Worm (Caenorhabditis elegans): Measurements from ENCODE around the gene C04G2.10.

The C04G2.10 gene

DNA sequence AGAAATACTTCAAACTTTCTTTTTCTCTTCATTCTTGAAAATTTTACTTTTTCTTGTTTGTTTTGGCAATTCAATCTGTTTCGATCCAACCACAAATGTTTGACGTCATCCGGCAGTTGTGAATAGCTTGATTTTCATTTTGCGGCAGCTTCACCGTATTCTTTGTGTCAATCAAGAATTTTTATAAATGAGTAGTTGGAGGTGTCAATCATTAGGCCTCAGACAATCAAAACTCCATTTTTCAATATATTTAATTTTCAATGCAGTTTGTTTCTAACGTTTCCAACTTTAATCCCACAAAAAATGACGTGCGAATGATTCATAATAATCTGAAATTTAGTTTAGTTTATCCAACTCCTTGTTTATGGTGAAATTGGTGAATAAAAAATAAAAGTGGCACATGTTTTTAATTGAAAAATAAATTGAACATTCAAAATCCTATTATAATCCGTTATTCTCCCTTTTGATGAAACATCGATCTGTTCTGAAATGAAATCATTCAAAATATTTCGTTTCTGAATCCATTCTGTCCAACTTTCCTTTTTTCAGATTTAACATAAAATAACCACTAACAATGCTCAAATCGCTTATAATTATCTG lies 42.3 kb downstream of the C04G2.10 start, which contains the start of gene ttr-53:
Gene ttr-53, plus strand, starts transcription at position 550 of the 600 bp plus-strand sequence.
- TF ChIP-seq unc-39 (tag; optimal IDR thresholded peaks at IDR 0.05) (no peak), nhr-2 (tag; optimal IDR thresholded peaks at IDR 0.05) (no peak), tbx-8 (GFP tag; optimal IDR thresholded peaks at IDR 0.05) (no peak), mls-2 (tag; optimal IDR thresholded peaks at IDR 0.05) (no peak), snpc-4 (tag; optimal IDR thresholded peaks at IDR 0.05) (no peak), elt-3 (tag; optimal IDR thresholded peaks at IDR 0.05) (no peak), zip-8 (tag; optimal IDR thresholded peaks at IDR 0.05) (no peak), elt-1 (tag; optimal IDR thresholded peaks at IDR 0.05; ENCODE audit: borderline replicate concordance, insufficient read depth) (no peak), mab-5 (tag; optimal IDR thresholded peaks at IDR 0.05) (no peak), ham-2 (GFP tag; optimal IDR thresholded peaks at IDR 0.05) (no peak), unc-62 (GFP tag; optimal IDR thresholded peaks at IDR 0.05) (no peak), sem-2 (GFP tag; optimal IDR thresholded peaks at IDR 0.05) (no peak)

DNA sequence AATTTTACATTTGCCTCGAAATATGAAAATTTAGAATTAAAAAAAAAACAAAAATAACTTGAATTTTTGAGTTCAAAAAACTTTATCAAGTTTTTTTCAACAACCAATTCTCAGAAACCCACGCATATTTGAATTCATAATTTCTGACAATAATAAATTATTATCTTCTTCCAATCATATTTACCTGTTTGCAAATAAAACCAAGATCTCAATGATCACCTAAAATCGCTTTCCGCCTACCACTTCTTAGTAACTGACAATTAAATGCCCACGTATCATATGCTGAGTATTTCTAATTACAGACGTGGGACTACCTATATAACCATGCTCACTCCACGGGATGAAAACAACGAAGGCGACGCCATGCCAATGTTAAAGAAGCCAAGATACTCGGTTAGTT lies 46.5 kb downstream of the C04G2.10 start, which contains the start of gene pps-1:
Gene pps-1, plus strand, starts transcription at position 301 of the 400 bp plus-strand sequence.
- TF ChIP-seq drap-1 (GFP tag; optimal IDR thresholded peaks at IDR 0.05) = no peak
- no peak for TF ChIP-seq tbx-8 (GFP tag; optimal IDR thresholded peaks at IDR 0.05)
- no peak for TF ChIP-seq sptf-1 (tag; optimal IDR thresholded peaks at IDR 0.05)
- TF ChIP-seq M03D4.4 (tag; optimal IDR thresholded peaks at IDR 0.05) = no peak
- TF ChIP-seq mls-2 (tag; optimal IDR thresholded peaks at IDR 0.05) = no peak
- no peak for TF ChIP-seq ceh-39 (tag; optimal IDR thresholded peaks at IDR 0.05)
- TF ChIP-seq unc-120 (tag; optimal IDR thresholded peaks at IDR 0.05; ENCODE audit: poor library complexity, severe bottlenecking) = no peak
- no peak for TF ChIP-seq pha-4 (tag; optimal IDR thresholded peaks at IDR 0.05)
- TF ChIP-seq ham-2 (GFP tag; optimal IDR thresholded peaks at IDR 0.05) = no peak
- no peak for TF ChIP-seq ces-1 (GFP tag; optimal IDR thresholded peaks at IDR 0.05)
- no peak for TF ChIP-seq cnd-1 (tag; optimal IDR thresholded peaks at IDR 0.05)
- TF ChIP-seq zip-8 (tag; optimal IDR thresholded peaks at IDR 0.05) = no peak
- no peak for TF ChIP-seq nhr-28 (tag; optimal IDR thresholded peaks at IDR 0.05)
- TF ChIP-seq ceh-43 (GFP tag; optimal IDR thresholded peaks at IDR 0.05) = no peak
- no peak for TF ChIP-seq nhr-12 (tag; optimal IDR thresholded peaks at IDR 0.05)
- no peak for TF ChIP-seq lin-13 (tag; optimal IDR thresholded peaks at IDR 0.05)
- TF ChIP-seq elt-1 (tag; optimal IDR thresholded peaks at IDR 0.05; ENCODE audit: borderline replicate concordance, insufficient read depth) = no peak
- TF ChIP-seq ztf-11 (tag; optimal IDR thresholded peaks at IDR 0.05) = no peak
- no peak for TF ChIP-seq lin-32 (GFP tag; optimal IDR thresholded peaks at IDR 0.05)
- TF ChIP-seq unc-39 (tag; optimal IDR thresholded peaks at IDR 0.05) = no peak

DNA sequence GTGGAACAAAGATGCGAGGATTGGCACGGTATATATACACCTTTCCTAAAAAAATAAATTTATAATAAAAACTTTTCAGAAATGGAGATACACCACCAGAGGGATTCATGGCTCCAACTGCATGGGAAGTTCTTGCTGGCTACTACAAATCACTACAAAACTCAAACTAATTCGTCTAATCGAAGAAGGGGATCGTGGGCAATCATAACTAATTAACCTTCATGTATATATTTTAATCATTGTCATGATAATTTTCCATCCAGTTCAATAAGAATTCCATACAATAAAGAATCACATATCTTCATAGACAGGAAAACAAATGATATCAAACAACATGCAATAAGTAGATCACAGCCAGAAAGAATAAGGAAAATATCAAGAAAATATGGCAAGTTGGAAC lies 48.8 kb downstream of the C04G2.10 start:
- TF ChIP-seq zip-8 (tag; optimal IDR thresholded peaks at IDR 0.05) (no peak), nhr-12 (tag; optimal IDR thresholded peaks at IDR 0.05) (no peak), sptf-1 (tag; optimal IDR thresholded peaks at IDR 0.05) (no peak), unc-120 (tag; optimal IDR thresholded peaks at IDR 0.05; ENCODE audit: poor library complexity, severe bottlenecking) (no peak), lsy-2 (tag; optimal IDR thresholded peaks at IDR 0.05) (no peak), nhr-237 (tag; optimal IDR thresholded peaks at IDR 0.05) (no peak), tbx-8 (GFP tag; optimal IDR thresholded peaks at IDR 0.05) (no peak), pha-4 (tag; optimal IDR thresholded peaks at IDR 0.05) (no peak), ceh-39 (tag; optimal IDR thresholded peaks at IDR 0.05) (no peak), hlh-1 (tag; optimal IDR thresholded peaks at IDR 0.05) (no peak), lin-13 (tag; optimal IDR thresholded peaks at IDR 0.05) (no peak), ztf-11 (tag; optimal IDR thresholded peaks at IDR 0.05) (no peak), unc-39 (tag; optimal IDR thresholded peaks at IDR 0.05) (no peak), M03D4.4 (tag; optimal IDR thresholded peaks at IDR 0.05) (no peak), unc-62 (GFP tag; optimal IDR thresholded peaks at IDR 0.05) (no peak), ces-1 (GFP tag; optimal IDR thresholded peaks at IDR 0.05) (no peak), mls-2 (tag; optimal IDR thresholded peaks at IDR 0.05) (no peak), nhr-28 (tag; optimal IDR thresholded peaks at IDR 0.05) (no peak), ceh-43 (GFP tag; optimal IDR thresholded peaks at IDR 0.05) (no peak)
